Worm (Caenorhabditis elegans): ENCODE measurements around the gene fbxb-33.

The fbxb-33 gene

ce11 chrII:3647111-3647510 is at the start of gene fbxb-33:
Gene fbxb-33 (plus strand): TSS chrII:3647411.
- TF ChIP-seq mdl-1 (tag; optimal IDR thresholded peaks at IDR 0.05) (no peak), ceh-8 (GFP tag; optimal IDR thresholded peaks at IDR 0.05) (no peak), nhr-71 (tag; optimal IDR thresholded peaks at IDR 0.05) (no peak), aly-2 (tag; optimal IDR thresholded peaks at IDR 0.05) (no peak), hlh-17 (GFP tag; optimal IDR thresholded peaks at IDR 0.05; ENCODE audit: borderline replicate concordance) (no peak), sptf-1 (tag; optimal IDR thresholded peaks at IDR 0.05) (no peak), unc-86 (tag; optimal IDR thresholded peaks at IDR 0.05) (no peak), F16B12.6 (tag; optimal IDR thresholded peaks at IDR 0.05) (no peak), alr-1 (tag; optimal IDR thresholded peaks at IDR 0.05; ENCODE audit: borderline replicate concordance) (no peak), ceh-82 (tag; optimal IDR thresholded peaks at IDR 0.05) (no peak), nhr-19 (GFP tag; conservative IDR thresholded peaks at IDR 0.05) (no peak)

- TF ChIP-seq dpl-1 (GFP tag; optimal IDR thresholded peaks at IDR 0.05), result no peak
Measured at ce11 chrII:3598721-3599120, 48.5 kb upstream of the fbxb-33 start, which contains the start of gene Y49F6A.11. Gene Y49F6A.11 (minus strand): TSS chrII:3598821.

- TF ChIP-seq ceh-90 (tag; optimal IDR thresholded peaks at IDR 0.05) (no peak), fkh-4 (tag; optimal IDR thresholded peaks at IDR 0.05; ENCODE audit: borderline replicate concordance) (no peak), alr-1 (tag; optimal IDR thresholded peaks at IDR 0.05; ENCODE audit: borderline replicate concordance) (no peak), nhr-84 (tag; optimal IDR thresholded peaks at IDR 0.05) (no peak), hlh-17 (GFP tag; optimal IDR thresholded peaks at IDR 0.05; ENCODE audit: borderline replicate concordance) (no peak), nhr-237 (tag; optimal IDR thresholded peaks at IDR 0.05) (no peak), unc-86 (tag; optimal IDR thresholded peaks at IDR 0.05) (no peak), sptf-1 (tag; optimal IDR thresholded peaks at IDR 0.05) (no peak), pqm-1 (tag; optimal IDR thresholded peaks at IDR 0.05) (no peak), ztf-11 (tag; optimal IDR thresholded peaks at IDR 0.05) (no peak), swsn-7 (tag; optimal IDR thresholded peaks at IDR 0.05) (no peak), ceh-63 (GFP tag; optimal IDR thresholded peaks at IDR 0.05) (no peak), elt-3 (tag; optimal IDR thresholded peaks at IDR 0.05) (no peak), hpl-2 (GFP tag; optimal IDR thresholded peaks at IDR 0.05) (no peak), pax-3 (tag; optimal IDR thresholded peaks at IDR 0.05) (no peak), lir-3 (tag; optimal IDR thresholded peaks at IDR 0.05; ENCODE audit: poor library complexity) (no peak), efl-1 (optimal IDR thresholded peaks at IDR 0.05) (no peak), efl-1 (GFP tag; optimal IDR thresholded peaks at IDR 0.05 in 1 of 2) (no peak), nhr-71 (tag; optimal IDR thresholded peaks at IDR 0.05) (no peak)
Measured at ce11 chrII:3604578-3604977, 42.6 kb upstream of the fbxb-33 start.

- no peak for TF ChIP-seq snpc-4 (tag; optimal IDR thresholded peaks at IDR 0.05)
Measured at ce11 chrII:3609764-3610163, 37.4 kb upstream of the fbxb-33 start, which contains the start of gene Y49F6A.5. Gene Y49F6A.5 (minus strand): TSS chrII:3609864.

ce11 chrII:3616615-3617014 is 30.6 kb upstream of the fbxb-33 start:
- no peak for TF ChIP-seq lin-13 (GFP tag; optimal IDR thresholded peaks at IDR 0.05)
- TF ChIP-seq nhr-76 (tag; optimal IDR thresholded peaks at IDR 0.05), result no peak
- TF ChIP-seq sup-37 (GFP tag; optimal IDR thresholded peaks at IDR 0.05), result no peak
- no peak for TF ChIP-seq jun-1 (tag; optimal IDR thresholded peaks at IDR 0.05)
- TF ChIP-seq xbp-1 (tag; optimal IDR thresholded peaks at IDR 0.05), result peak; percentile 42
- TF ChIP-seq ces-1 (GFP tag; optimal IDR thresholded peaks at IDR 0.05), result no peak
- no peak for TF ChIP-seq nhr-20 (tag; optimal IDR thresholded peaks at IDR 0.05)
- TF ChIP-seq nhr-19 (GFP tag; conservative IDR thresholded peaks at IDR 0.05), result no peak

Data from whole organism, L1 larva.